Fruit fly (Drosophila melanogaster) whole organism, embryonic: ENCODE measurements around the gene CG7646.

ENCODE experiments used
- Atf-2 ChIP-seq: fragments of 200-800 bp; sonication (Bioruptor generic); optimal IDR thresholded peaks from 2 replicates; lab custom pipeline; 2016; ENCODE audit warnings: missing biosample characterization, missing genetic modification characterization
- Awh ChIP-seq: fragments of 200-800 bp; sonication (Bioruptor generic); IDR thresholded peaks from 2 replicates; pipeline ENCODE4, ENCODE4 v1.3.6; 2022; ENCODE audit warnings: missing biosample characterization, missing genetic modification characterization
- BEAF-32 ChIP-seq: fragments of 200-800 bp; sonication (Bioruptor generic); optimal IDR thresholded peaks from 3 replicates; lab custom pipeline; 2017; ENCODE audit warnings: missing biosample characterization, missing genetic modification characterization, mild to moderate bottlenecking, moderate library complexity, missing genetic modification reagents
- Bgb ChIP-seq: fragments of 200-800 bp; sonication (Bioruptor generic); IDR thresholded peaks from 2 replicates; pipeline ENCODE4 v1.3.6; 2022; ENCODE audit warnings: missing biosample characterization, missing genetic modification characterization; ENCODE audit not compliant: partially characterized antibody
- Bteb2 ChIP-seq: fragments of 200-800 bp; sonication (Bioruptor generic); optimal IDR thresholded peaks from 2 replicates; lab custom pipeline; 2016; ENCODE audit warnings: missing biosample characterization, missing genetic modification characterization
- C15 ChIP-seq: fragments of 200-800 bp; sonication (Bioruptor generic); IDR thresholded peaks from 3 replicates; pipeline ENCODE4 v1.3.6; 2022; ENCODE audit warnings: missing biosample characterization, missing genetic modification characterization
- CG10366 ChIP-seq: fragments of 200-800 bp; sonication (Bioruptor generic); IDR thresholded peaks from 2 replicates; pipeline ENCODE4 v1.3.6; 2022; ENCODE audit warnings: missing biosample characterization, missing genetic modification characterization
- CG11093 ChIP-seq: fragments of 200-800 bp; sonication (Bioruptor generic); IDR thresholded peaks from 3 replicates; pipeline ENCODE4 v1.3.6; 2022; ENCODE audit warnings: missing biosample characterization, missing genetic modification characterization
- CG11504 ChIP-seq: fragments of 200-800 bp; sonication (Bioruptor generic); optimal IDR thresholded peaks from 3 replicates; lab custom pipeline; 2019; ENCODE audit warnings: missing biosample characterization, mild to moderate bottlenecking, missing genetic modification characterization, moderate library complexity
- CG15011 ChIP-seq: fragments of 200-800 bp; sonication (Bioruptor generic); optimal IDR thresholded peaks from 3 replicates; lab custom pipeline; 2018; ENCODE audit warnings: missing biosample characterization, mild to moderate bottlenecking, missing genetic modification characterization
- CG15479 ChIP-seq: fragments of 200-800 bp; sonication (Bioruptor generic); optimal IDR thresholded peaks from 3 replicates; lab custom pipeline; 2019; ENCODE audit warnings: missing biosample characterization, mild to moderate bottlenecking, missing genetic modification characterization, moderate library complexity
- CG15514 ChIP-seq: fragments of 200-800 bp; sonication (Bioruptor generic); optimal IDR thresholded peaks from 3 replicates; lab custom pipeline; 2017; ENCODE audit warnings: missing biosample characterization, missing genetic modification characterization, mild to moderate bottlenecking, moderate library complexity, missing genetic modification reagents
- CG17802 ChIP-seq: fragments of 200-800 bp; sonication (Bioruptor generic); optimal IDR thresholded peaks from 2 replicates; lab custom pipeline; 2018; ENCODE audit warnings: missing biosample characterization, mild to moderate bottlenecking, missing genetic modification characterization, moderate library complexity
- CG2712 ChIP-seq: fragments of 200-800 bp; optimal IDR thresholded peaks from 3 replicates; lab custom pipeline; 2019; ENCODE audit warnings: missing biosample characterization, mild to moderate bottlenecking, missing genetic modification characterization, moderate library complexity
- CG3065 ChIP-seq: fragments of 200-800 bp; sonication (Bioruptor generic); optimal IDR thresholded peaks from 2 replicates; lab custom pipeline; 2016; ENCODE audit warnings: missing biosample characterization, missing genetic modification characterization
- CG6254 ChIP-seq: fragments of 200-800 bp; sonication (Bioruptor generic); optimal IDR thresholded peaks from 3 replicates; lab custom pipeline; 2017; ENCODE audit warnings: mild to moderate bottlenecking, missing biosample characterization, missing genetic modification reagents, missing genetic modification characterization
- CG9727 ChIP-seq: fragments of 200-800 bp; sonication (Bioruptor generic); optimal IDR thresholded peaks from 3 replicates; lab custom pipeline; 2017; ENCODE audit warnings: missing biosample characterization, mild to moderate bottlenecking, missing genetic modification characterization
- Dfd ChIP-seq, 2 experiments: fragments of >200 bp; optimal IDR thresholded peaks; 2 replicates each; lab custom pipeline; 2017; ENCODE audit warnings: missing biosample characterization in 2 of 2, missing genetic modification characterization in 2 of 2
- Fer2 ChIP-seq: fragments of 200-800 bp; sonication (Bioruptor generic); optimal IDR thresholded peaks from 2 replicates; lab custom pipeline; 2018; ENCODE audit warnings: missing biosample characterization, mild to moderate bottlenecking, missing genetic modification characterization, moderate library complexity
- H15 ChIP-seq: fragments of 200-800 bp; sonication (Bioruptor generic); IDR thresholded peaks from 3 replicates; pipeline ENCODE4 v1.3.6; 2022; ENCODE audit warnings: missing biosample characterization, missing genetic modification characterization
- Side ChIP-seq: fragments of 200-800 bp; sonication (Bioruptor generic); optimal IDR thresholded peaks from 2 replicates; lab custom pipeline; 2016; ENCODE audit warnings: missing biosample characterization, missing genetic modification characterization
- Ssrp ChIP-seq: fragments of 200-800 bp; sonication (Bioruptor generic); optimal IDR thresholded peaks from 2 replicates; lab custom pipeline; 2018; ENCODE audit warnings: missing biosample characterization, mild to moderate bottlenecking, missing genetic modification characterization, moderate library complexity
- Taf1 ChIP-seq: fragments of 200-800 bp; sonication (Bioruptor generic); IDR thresholded peaks from 2 replicates; pipeline ENCODE4 v1.3.6; 2022; ENCODE audit warnings: missing biosample characterization, missing genetic modification characterization
- YL-1 ChIP-seq: fragments of 200-800 bp; sonication (Bioruptor generic); optimal IDR thresholded peaks from 3 replicates; lab custom pipeline; 2017; ENCODE audit warnings: missing biosample characterization, mild to moderate bottlenecking, missing genetic modification characterization
- amos ChIP-seq: fragments of 200-800 bp; sonication (Bioruptor generic); IDR thresholded peaks from 2 replicates; pipeline ENCODE4 v1.3.6; 2022; ENCODE audit warnings: missing biosample characterization, missing genetic modification characterization; ENCODE audit not compliant: partially characterized antibody
- ara ChIP-seq: fragments of 200-800 bp; sonication (Bioruptor generic); IDR thresholded peaks from 2 replicates; pipeline ENCODE4 v1.3.6; 2022; ENCODE audit warnings: missing biosample characterization, missing genetic modification characterization
- chn ChIP-seq: fragments of 200-800 bp; sonication (Bioruptor generic); optimal IDR thresholded peaks from 2 replicates; lab custom pipeline; 2016; ENCODE audit warnings: missing biosample characterization, missing genetic modification characterization
- dan ChIP-seq: fragments of 200-800 bp; sonication (Bioruptor generic); IDR thresholded peaks from 2 replicates; pipeline ENCODE4 v1.3.6; 2022; ENCODE audit warnings: missing biosample characterization, missing genetic modification characterization
- en ChIP-seq: fragments of 200-800 bp; sonication (Bioruptor generic); optimal IDR thresholded peaks from 2 replicates; lab custom pipeline; 2016; ENCODE audit warnings: missing biosample characterization, missing genetic modification characterization
- exex ChIP-seq: fragments of 200-800 bp; sonication (Bioruptor generic); optimal IDR thresholded peaks from 4 replicates; lab custom pipeline; 2018; ENCODE audit warnings: missing biosample characterization, mild to moderate bottlenecking, missing genetic modification characterization, moderate library complexity
- fru ChIP-seq: fragments of >200 bp; optimal IDR thresholded peaks from 2 replicates; lab custom pipeline; 2017
- hkb ChIP-seq, 2 experiments: fragments of 200-800 bp in 1 of 2; fragments of >200 bp in 1 of 2; sonication (Bioruptor generic) in 1 of 2; IDR thresholded peaks in 1 of 2; optimal IDR thresholded peaks in 1 of 2; 2 replicates each; pipeline versions ENCODE4 v1.3.6 to Lab custom; 2017 to 2022; ENCODE audit warnings: missing biosample characterization in 1 of 2, missing genetic modification characterization in 1 of 2
- lilli ChIP-seq: fragments of 200-800 bp; sonication (Bioruptor generic); optimal IDR thresholded peaks from 3 replicates; lab custom pipeline; 2016; ENCODE audit warnings: missing biosample characterization, missing genetic modification characterization
- pan ChIP-seq, 4 experiments: fragments of >200 bp in 3 of 4; fragments of 200-800 bp in 1 of 4; sonication (Bioruptor generic) in 1 of 4; optimal IDR thresholded peaks in 3 of 4; IDR thresholded peaks in 1 of 4; 2 replicates each; pipeline versions ENCODE4 v1.3.6 to Lab custom; 2017 to 2022; ENCODE audit warnings: missing biosample characterization in 2 of 4, missing genetic modification characterization in 2 of 4, mixed read lengths in 1 of 4
- pnt ChIP-seq: fragments of 200-800 bp; sonication (Bioruptor generic); optimal IDR thresholded peaks from 3 replicates; lab custom pipeline; 2016; ENCODE audit warnings: missing biosample characterization, missing genetic modification characterization
- prd ChIP-seq, 3 experiments: fragments of >200 bp in 2 of 3; fragments of 200-800 bp in 1 of 3; sonication (Bioruptor generic) in 1 of 3; optimal IDR thresholded peaks in 2 of 3; IDR thresholded peaks in 1 of 3; 2 replicates in 2 of 3; 3 replicates in 1 of 3; pipeline versions ENCODE4 v1.3.6 to Lab custom; 2017 to 2022; ENCODE audit warnings: missing biosample characterization in 1 of 3, missing genetic modification characterization in 1 of 3
- psq ChIP-seq: fragments of 200-800 bp; sonication (Bioruptor generic); optimal IDR thresholded peaks from 2 replicates; lab custom pipeline; 2017; ENCODE audit warnings: missing biosample characterization, missing genetic modification characterization
- pum ChIP-seq: fragments of 200-800 bp; sonication (Bioruptor generic); optimal IDR thresholded peaks from 2 replicates; lab custom pipeline; 2016; ENCODE audit warnings: missing biosample characterization, missing genetic modification characterization
- rib ChIP-seq: fragments of 200-800 bp; sonication (Bioruptor generic); IDR thresholded peaks from 2 replicates; pipeline ENCODE4 v1.3.6; 2022; ENCODE audit warnings: missing biosample characterization, missing genetic modification characterization
- schlank ChIP-seq: fragments of 200-800 bp; sonication (Bioruptor generic); optimal IDR thresholded peaks from 2 replicates; lab custom pipeline; 2018; ENCODE audit warnings: missing biosample characterization, mild to moderate bottlenecking, missing genetic modification characterization
- scrt ChIP-seq: fragments of 200-800 bp; sonication (Bioruptor generic); optimal IDR thresholded peaks from 2 replicates; lab custom pipeline; 2018; ENCODE audit warnings: missing biosample characterization, mild to moderate bottlenecking, missing genetic modification characterization, moderate library complexity
- sd ChIP-seq: fragments of 200-800 bp; sonication (Bioruptor generic); optimal IDR thresholded peaks from 3 replicates; lab custom pipeline; 2018; ENCODE audit warnings: missing biosample characterization, mild to moderate bottlenecking, missing genetic modification characterization, moderate library complexity
- unc-4 ChIP-seq: fragments of 200-800 bp; sonication (Bioruptor generic); IDR thresholded peaks from 2 replicates; pipeline ENCODE4 v1.3.6; 2022; ENCODE audit warnings: missing biosample characterization, missing genetic modification characterization; ENCODE audit not compliant: partially characterized antibody
- zf30C ChIP-seq: fragments of 200-800 bp; sonication (Bioruptor generic); optimal IDR thresholded peaks from 3 replicates; lab custom pipeline; 2018; ENCODE audit warnings: missing biosample characterization, mild to moderate bottlenecking, missing genetic modification characterization
- zfh1 ChIP-seq: fragments of 200-800 bp; sonication (Bioruptor generic); IDR thresholded peaks from 3 replicates; pipeline ENCODE4 v1.3.6; 2022; ENCODE audit warnings: missing biosample characterization, missing genetic modification characterization

The CG7646 gene

dm6 chr3L:19945469-19945868 lies 46.2 kb upstream of the CG7646 start (continued):
- no peak for TF ChIP-seq en
- peak; percentile 45 for TF ChIP-seq CG11504 (tag; lab: Kevin White, UChicago)
- no peak for TF ChIP-seq CG15011 (GFP tag; lab: Kevin White, UChicago)
- no peak for TF ChIP-seq rib
- TF ChIP-seq exex (tag; lab: Kevin White, UChicago) = no peak
- no peak for TF ChIP-seq pum (GFP tag; lab: Kevin White, UChicago)

- TF ChIP-seq exex (tag; lab: Kevin White, UChicago) (no peak), YL-1 (GFP tag; lab: Kevin White, UChicago) (no peak), CG3065 (GFP tag; lab: Kevin White, UChicago) (no peak), unc-4 (GFP tag; lab: Robert Waterston, UW) (no peak), amos (GFP tag; lab: Robert Waterston, UW) (no peak), C15 (no peak), CG17802 (tag; lab: Kevin White, UChicago) (no peak), dan (GFP tag; lab: Robert Waterston, UW) (no peak), H15 (no peak), fru (lab: Kevin White, UChicago) (no peak), pnt (GFP tag; lab: Kevin White, UChicago) (no peak), lilli (GFP tag; lab: Kevin White, UChicago) (no peak), prd (optimal IDR thresholded peaks at IDR 0.05; lab: Kevin White, UChicago) (no peak), prd (GFP tag; IDR thresholded peaks at IDR 0.05; lab: Robert Waterston, UW) (no peak), CG9727 (no peak), CG2712 (no peak), CG6254 (no peak)
Measured at dm6 chr3L:19951035-19951434, 40.7 kb upstream of the CG7646 start, which contains the start of gene CG32219. Gene CG32219, minus strand, starts transcription at chr3L:19951135.

dm6 chr3L:19951868-19952267 lies 39.8 kb upstream of the CG7646 start, which contains the start of gene CG34258:
Gene CG34258, minus strand, starts transcription at chr3L:19951968.
- no peak for TF ChIP-seq Atf-2 (GFP tag; lab: Kevin White, UChicago)
- TF ChIP-seq Bgb (GFP tag; lab: Robert Waterston, UW) = no peak
- TF ChIP-seq psq = no peak

- TF ChIP-seq CG11093 = no peak
- no peak for TF ChIP-seq Awh (GFP tag; lab: Robert Waterston, UW)
- TF ChIP-seq BEAF-32 (GFP tag; lab: Kevin White, UChicago) = no peak
- TF ChIP-seq Dfd (GFP tag; optimal IDR thresholded peaks at IDR 0.05; lab: Kevin White, UChicago) = no peak
- no peak for TF ChIP-seq CG15514 (GFP tag; lab: Kevin White, UChicago)
- TF ChIP-seq hkb (optimal IDR thresholded peaks at IDR 0.05; lab: Kevin White, UChicago) = no peak
- TF ChIP-seq hkb (GFP tag; IDR thresholded peaks at IDR 0.05; lab: Robert Waterston, UW) = no peak
- TF ChIP-seq Taf1 (GFP tag; lab: Robert Waterston, UW) = no peak
- TF ChIP-seq Bteb2 = no peak
- no peak for TF ChIP-seq chn (GFP tag; lab: Kevin White, UChicago)
Measured at dm6 chr3L:19952690-19953089, 39.0 kb upstream of the CG7646 start, which contains the start of gene CG33710. Gene CG33710, minus strand, starts transcription at chr3L:19952790.

- TF ChIP-seq scrt (no peak), Bteb2 (no peak), Side (GFP tag; lab: Kevin White, UChicago) (no peak), ara (GFP tag; lab: Robert Waterston, UW) (no peak), schlank (tag; lab: Kevin White, UChicago) (no peak), zfh1 (no peak), CG15479 (GFP tag; lab: Kevin White, UChicago) (no peak), pan (optimal IDR thresholded peaks at IDR 0.05; lab: Kevin White, UChicago) (no peak), pan (GFP tag; optimal IDR thresholded peaks at IDR 0.05 in 1 of 2, IDR thresholded peaks at IDR 0.05 in 1 of 2) (no peak), zf30C (no peak), CG10366 (no peak), Ssrp (tag; lab: Kevin White, UChicago) (no peak), Fer2 (tag; lab: Kevin White, UChicago) (no peak), Dfd (GFP tag; optimal IDR thresholded peaks at IDR 0.05; lab: Kevin White, UChicago) (no peak), sd (tag; lab: Kevin White, UChicago) (no peak)
Measured at dm6 chr3L:19953612-19954011, 38.1 kb upstream of the CG7646 start, which contains the start of gene CG42655. Gene CG42655, minus strand, starts transcription at chr3L:19953712.
